Worm (Caenorhabditis elegans): ENCODE data around the gene ZK938.10.

DNA sequence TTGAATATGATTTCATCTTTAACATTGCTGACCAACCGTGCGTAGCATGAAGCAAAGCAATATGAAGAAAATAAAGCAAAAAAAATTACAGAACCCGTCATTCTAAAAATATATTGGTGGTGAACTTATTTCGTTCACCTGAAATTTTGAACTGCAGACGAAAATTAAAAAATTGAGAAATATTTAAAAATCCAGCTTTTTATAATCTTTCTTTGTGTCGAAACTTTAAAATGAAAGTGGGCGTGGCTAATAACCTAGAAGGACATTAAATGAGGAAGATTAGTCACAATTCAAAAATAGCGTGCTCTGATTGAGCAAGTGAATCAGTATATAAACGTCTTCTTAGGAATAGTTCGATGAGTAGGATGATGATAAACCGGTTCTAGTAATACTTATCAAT lies 1.3 kb downstream of the ZK938.10 start, which contains the start of gene old-2:
- no peak for TF ChIP-seq lsy-2 (tag; optimal IDR thresholded peaks at IDR 0.05)
- no peak for TF ChIP-seq nhr-237 (tag; optimal IDR thresholded peaks at IDR 0.05)
- TF ChIP-seq nhr-76 (tag; optimal IDR thresholded peaks at IDR 0.05), result no peak
- TF ChIP-seq ceh-8 (GFP tag; optimal IDR thresholded peaks at IDR 0.05), result no peak
- no peak for TF ChIP-seq pag-3 (tag; optimal IDR thresholded peaks at IDR 0.05; ENCODE audit: borderline replicate concordance, insufficient read depth)
- no peak for TF ChIP-seq alr-1 (tag; optimal IDR thresholded peaks at IDR 0.05; ENCODE audit: borderline replicate concordance)
- no peak for TF ChIP-seq lin-15B (tag; optimal IDR thresholded peaks at IDR 0.05)
- TF ChIP-seq aly-2 (tag; optimal IDR thresholded peaks at IDR 0.05), result no peak
- TF ChIP-seq fkh-10 (GFP tag; optimal IDR thresholded peaks at IDR 0.05), result no peak
- no peak for TF ChIP-seq elt-2 (tag; optimal IDR thresholded peaks at IDR 0.05)
- no peak for TF ChIP-seq hlh-17 (GFP tag; optimal IDR thresholded peaks at IDR 0.05; ENCODE audit: borderline replicate concordance)
- TF ChIP-seq nhr-11 (tag; optimal IDR thresholded peaks at IDR 0.05), result no peak
- TF ChIP-seq egl-13 (tag; optimal IDR thresholded peaks at IDR 0.05), result no peak

Measured in whole organism, L1 larva.